Worm (Caenorhabditis elegans) whole organism, young adult: Measurements from ENCODE around the gene F23F12.13.

Experiments
- C17E4.6 ChIP-seq: fragments of 200-800 bp; sonication (Bioruptor generic); IDR thresholded peaks from 2 replicates; pipeline ENCODE4 v1.3.6; 2022; ENCODE audit warnings: missing genetic modification reagents, missing genetic modification characterization, missing compliant biosample characterization
- F55B11.4 ChIP-seq: sonication (generic microtip); optimal IDR thresholded peaks from 2 replicates; lab custom pipeline; 2016; ENCODE audit warnings: missing compliant biosample characterization, missing genetic modification characterization, borderline replicate concordance; ENCODE audit not compliant: insufficient read depth
- ets-4 ChIP-seq: fragments of 200-800 bp; sonication (Bioruptor generic); optimal IDR thresholded peaks from 2 replicates; lab custom pipeline; 2018; ENCODE audit warnings: mild to moderate bottlenecking, missing genetic modification characterization, missing compliant biosample characterization
- unc-62 ChIP-seq: fragments of 150-350 bp; optimal IDR thresholded peaks from 2 replicates; lab custom pipeline; 2014; ENCODE audit warnings: missing biosample characterization, missing genetic modification reagents, missing genetic modification characterization
- zfh-2 ChIP-seq: fragments of 200-800 bp; sonication (Bioruptor generic); conservative IDR thresholded peaks from 2 replicates; pipeline ENCODE4 v1.3.6; 2022; ENCODE audit warnings: missing genetic modification reagents, missing genetic modification characterization, missing compliant biosample characterization
- ztf-6 ChIP-seq: fragments of 200-800 bp; sonication (Bioruptor generic); IDR thresholded peaks from 2 replicates; pipeline ENCODE4 v1.3.6; 2022; ENCODE audit warnings: missing genetic modification reagents, missing genetic modification characterization, missing compliant biosample characterization

DNA sequence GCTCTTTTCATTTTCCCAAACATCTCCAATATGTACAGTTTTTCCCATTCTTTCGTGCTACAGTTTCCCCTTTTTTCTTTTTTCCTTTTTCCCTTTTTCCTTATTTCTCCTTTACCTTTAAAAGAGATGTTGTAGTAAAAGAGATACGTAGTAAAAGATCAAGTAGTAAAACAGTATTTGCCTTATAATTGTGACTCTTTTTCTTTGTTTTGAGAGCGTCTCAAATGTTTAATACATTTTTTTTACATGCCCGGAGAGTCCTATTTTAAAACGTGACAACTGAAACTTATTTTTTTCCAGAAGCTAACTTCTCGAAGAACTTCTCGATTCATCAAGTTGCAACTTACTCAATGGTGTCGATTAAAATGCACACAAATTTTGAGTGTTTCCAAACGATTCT lies 12.4 kb downstream of the F23F12.13 start, which contains the start of gene F23F12.12:
- TF ChIP-seq ztf-6 (GFP tag; lab: Robert Waterston, UW) (no peak), unc-62 (GFP tag; lab: Kevin White, UChicago) (no peak), F55B11.4 (tag; lab: Kevin White, UChicago) (no peak), ets-4 (no peak), zfh-2 (no peak), C17E4.6 (GFP tag; lab: Robert Waterston, UW) (no peak)
